Worm (Caenorhabditis elegans) whole organism, L2 larva: Measurements from ENCODE around the gene T24H7.9.

ENCODE experiments used
- ZK546.5 ChIP-seq: sonication (generic microtip); optimal IDR thresholded peaks from 2 replicates; lab custom pipeline; 2017; ENCODE audit warnings: missing biosample characterization, missing genetic modification characterization
- elt-1 ChIP-seq: fragments of 150-350 bp; optimal IDR thresholded peaks from 2 replicates; lab custom pipeline; 2014; ENCODE audit warnings: missing biosample characterization, missing genetic modification characterization
- fos-1 ChIP-seq: fragments of 150-350 bp; optimal IDR thresholded peaks from 2 replicates; lab custom pipeline; 2014; ENCODE audit warnings: missing biosample characterization, missing genetic modification characterization
- lin-11 ChIP-seq: fragments of 150-350 bp; sonication (generic microtip); optimal IDR thresholded peaks from 2 replicates; lab custom pipeline; 2014; ENCODE audit warnings: missing biosample characterization, missing genetic modification characterization, inconsistent platforms, mixed read lengths
- lin-39 ChIP-seq: fragments of 150-350 bp; optimal IDR thresholded peaks from 2 replicates; lab custom pipeline; 2014; ENCODE audit warnings: missing biosample characterization, missing genetic modification reagents, missing genetic modification characterization
- lsy-2 ChIP-seq, 2 experiments: fragments of 150-350 bp in 1 of 2; sonication (generic microtip) in 1 of 2; optimal IDR thresholded peaks; 2 replicates each; lab custom pipeline; 2014 to 2017; ENCODE audit warnings: missing biosample characterization in 2 of 2, missing genetic modification characterization in 2 of 2
- mab-5 ChIP-seq: fragments of 150-350 bp; optimal IDR thresholded peaks from 2 replicates; lab custom pipeline; 2014; ENCODE audit warnings: missing biosample characterization, missing genetic modification characterization
- mdl-1 ChIP-seq, 2 experiments: fragments of 150-350 bp in 1 of 2; sonication (generic microtip) in 1 of 2; optimal IDR thresholded peaks; 2 replicates each; lab custom pipeline; 2017; ENCODE audit warnings: missing biosample characterization in 2 of 2, missing genetic modification characterization in 2 of 2
- nhr-11 ChIP-seq: fragments of 150-350 bp; optimal IDR thresholded peaks from 2 replicates; lab custom pipeline; 2014; ENCODE audit warnings: missing biosample characterization, missing genetic modification characterization
- nhr-237 ChIP-seq: fragments of 150-350 bp; optimal IDR thresholded peaks from 2 replicates; lab custom pipeline; 2014; ENCODE audit warnings: missing biosample characterization, missing genetic modification characterization
- unc-55 ChIP-seq: fragments of 150-350 bp; sonication (generic microtip); optimal IDR thresholded peaks from 3 replicates; lab custom pipeline; 2014; ENCODE audit warnings: missing biosample characterization, missing genetic modification reagents, missing genetic modification characterization
- unc-62 ChIP-seq: fragments of 150-350 bp; optimal IDR thresholded peaks from 2 replicates; lab custom pipeline; 2014; ENCODE audit warnings: missing biosample characterization, missing genetic modification reagents, missing genetic modification characterization
- zag-1 ChIP-seq: fragments of 150-350 bp; optimal IDR thresholded peaks from 2 replicates; lab custom pipeline; 2014; ENCODE audit warnings: missing biosample characterization, missing genetic modification characterization
- ztf-11 ChIP-seq: sonication (generic microtip); optimal IDR thresholded peaks from 2 replicates; lab custom pipeline; 2017; ENCODE audit warnings: missing biosample characterization, missing genetic modification characterization

ce11 chrII:6257220-6257877, 22.0 kb upstream of the T24H7.9 start:
- no peak for TF ChIP-seq ZK546.5 (tag; lab: Kevin White, UChicago)
- TF ChIP-seq lin-11 (tag; lab: Kevin White, UChicago): no peak
- no peak for TF ChIP-seq unc-62 (GFP tag; lab: Kevin White, UChicago)
- no peak for TF ChIP-seq zag-1 (tag; lab: Kevin White, UChicago)
- no peak for TF ChIP-seq nhr-11 (tag; lab: Kevin White, UChicago)
- TF ChIP-seq lin-39: no peak
- no peak for TF ChIP-seq mab-5 (tag; lab: Kevin White, UChicago)
- TF ChIP-seq mdl-1 (tag; optimal IDR thresholded peaks at IDR 0.05; lab: Kevin White, UChicago): no peak
- no peak for TF ChIP-seq nhr-237 (tag; lab: Kevin White, UChicago)
- no peak for TF ChIP-seq elt-1
- no peak for TF ChIP-seq unc-55 (GFP tag; lab: Kevin White, UChicago)
- TF ChIP-seq ztf-11 (tag; lab: Kevin White, UChicago): no peak
- TF ChIP-seq lsy-2 (tag; optimal IDR thresholded peaks at IDR 0.05; lab: Kevin White, UChicago): no peak
- no peak for TF ChIP-seq fos-1 (tag; lab: Kevin White, UChicago)
